Fruit fly (Drosophila melanogaster) S2 (cell line): ENCODE results near the gene dock.

ENCODE experiments used
- CG8478 ChIP-seq: fragments of >200 bp; optimal IDR thresholded peaks from 2 replicates; lab custom pipeline; 2018
- CTCF ChIP-seq, 2 experiments: fragments of >200 bp; optimal IDR thresholded peaks; 2 replicates each; lab custom pipeline; 2018

DNA sequence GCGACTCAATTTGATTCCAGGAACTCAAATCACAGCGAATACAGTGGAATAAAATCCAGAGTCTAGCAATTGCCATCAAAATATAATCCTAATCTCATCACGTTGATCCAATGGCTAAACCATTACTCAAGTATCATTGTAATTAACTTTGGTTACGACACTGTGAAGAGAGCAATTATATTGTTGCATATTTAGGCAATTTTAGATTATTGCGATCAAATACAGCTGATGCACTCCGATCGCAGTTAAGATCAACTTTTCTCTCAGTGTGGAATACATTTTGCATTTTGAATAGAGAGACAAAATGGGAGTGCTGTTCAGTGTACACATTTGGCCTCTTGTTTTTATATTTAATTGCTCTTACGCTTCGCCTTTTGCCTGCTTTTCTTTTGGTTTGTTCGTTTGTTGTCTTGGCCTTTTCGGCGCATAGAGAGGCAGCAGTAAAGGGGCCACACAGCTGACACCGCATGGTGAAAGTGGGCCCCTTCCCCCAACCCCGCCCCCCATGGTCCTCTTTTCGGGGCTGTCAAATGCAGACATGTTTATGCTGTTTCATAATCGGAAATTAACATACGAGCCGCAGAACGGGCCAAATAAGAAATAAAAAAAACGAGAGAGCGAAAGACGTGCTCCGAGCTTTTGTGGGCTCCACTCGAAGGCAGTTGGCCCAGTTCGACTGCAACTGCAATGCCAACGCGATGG lies 20.5 kb downstream of the dock start:
- TF ChIP-seq CG8478 (lab: Kevin White, UChicago) (no peak), CTCF (optimal IDR thresholded peaks at IDR 0.05; lab: Kevin White, UChicago) (no peak)
